Fruit fly (Drosophila melanogaster): ENCODE measurements around the gene CG13708.

The CG13708 gene

dm6 chr3L:4854153-4854552 is 20.8 kb upstream of the CG13708 start (continued):
- no peak for TF ChIP-seq CG7271 (tag; optimal IDR thresholded peaks at IDR 0.05)

DNA sequence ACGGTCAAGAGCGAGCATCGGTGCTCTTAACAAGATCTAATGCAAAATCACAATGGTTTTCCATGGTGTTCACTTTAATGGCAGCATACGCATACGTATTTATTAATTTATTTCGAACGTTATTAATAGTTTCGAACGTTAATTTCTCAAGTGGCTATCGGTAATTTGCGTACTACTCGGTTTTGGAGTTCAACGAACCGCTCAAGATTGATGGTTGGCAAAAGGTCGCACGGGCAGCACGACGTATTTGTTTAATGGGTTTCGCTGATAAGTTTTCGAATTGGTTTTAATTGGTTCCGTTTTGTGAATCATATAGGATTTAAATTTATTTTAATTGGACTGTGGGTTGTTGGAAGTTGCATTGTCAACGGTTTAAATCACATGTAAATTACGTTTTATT is 19.7 kb upstream of the CG13708 start:
- TF ChIP-seq CG9876 (GFP tag; optimal IDR thresholded peaks at IDR 0.05) = no peak
- TF ChIP-seq sens (GFP tag) = peak; percentile 12
- peak; percentile 61; the same call in 1 of the 4 replicates for TF ChIP-seq chinmo (GFP tag; IDR thresholded peaks at IDR 0.05; ENCODE audit: partially characterized antibody)

DNA sequence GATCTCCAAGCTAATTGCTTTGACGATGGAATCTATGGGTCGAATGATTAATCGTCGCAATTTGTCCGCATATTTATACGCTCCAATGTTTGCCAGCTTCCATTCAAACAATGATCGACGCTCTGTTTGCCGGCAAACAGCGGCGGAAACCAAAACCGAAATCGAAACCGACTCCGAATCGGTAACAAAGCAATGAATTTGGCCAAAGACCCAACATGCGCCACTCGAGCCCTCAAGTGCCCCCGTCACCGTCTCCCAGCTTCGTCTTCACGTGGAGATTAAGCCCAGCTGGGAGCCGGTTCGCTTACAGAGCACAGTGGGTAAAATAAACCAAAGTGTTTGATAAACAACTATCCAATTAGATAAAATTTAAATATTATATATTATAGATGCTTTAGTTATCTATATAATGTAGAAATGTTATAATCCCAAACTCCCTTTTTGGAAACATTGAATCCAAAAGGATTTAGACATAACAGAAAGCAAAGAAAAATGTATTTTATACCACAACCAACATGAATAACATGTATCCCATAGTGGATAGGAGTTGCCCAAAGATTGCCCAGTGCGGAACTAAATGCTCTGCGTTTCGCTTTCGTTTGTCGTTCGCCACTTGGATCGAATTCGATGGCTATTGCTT is 19.1 kb upstream of the CG13708 start, which contains the start of gene CG32237:
CG32237 (minus strand) TSS at position 51 of the 640 bp plus-strand sequence.
- TF ChIP-seq CG8924 (tag; optimal IDR thresholded peaks at IDR 0.05) (peak; percentile 31), dmrt11E (tag; optimal IDR thresholded peaks at IDR 0.05) (no peak), CG11504 (tag; optimal IDR thresholded peaks at IDR 0.05) (peak; percentile 40), lbe (GFP tag; optimal IDR thresholded peaks at IDR 0.05) (no peak), yki (optimal IDR thresholded peaks at IDR 0.05) (no peak), CG2678 (tag; optimal IDR thresholded peaks at IDR 0.05) (peak; percentile 64), Mrtf (GFP tag; IDR thresholded peaks at IDR 0.05) (no peak), sug (tag; optimal IDR thresholded peaks at IDR 0.05) (peak; percentile 14), Oli (tag; optimal IDR thresholded peaks at IDR 0.05) (peak; percentile 42), ind (GFP tag; optimal IDR thresholded peaks at IDR 0.05) (no peak), CkIIα-i1 (GFP tag; IDR thresholded peaks at IDR 0.05) (no peak), CG2712 (tag; optimal IDR thresholded peaks at IDR 0.05) (peak; percentile 20), Hr51 (GFP tag; optimal IDR thresholded peaks at IDR 0.05) (peak in 1 of 2 experiments; percentile 64), CG7372 (GFP tag; IDR thresholded peaks at IDR 0.05) (0 out of 2 replicates have a peak, but pooled peaks have one; percentile 9), dmrt99B (tag; optimal IDR thresholded peaks at IDR 0.05) (peak; percentile 47), dpn (GFP tag; optimal IDR thresholded peaks at IDR 0.05) (peak in 1 of 2 experiments; percentile 6), Eip74EF (GFP tag; optimal IDR thresholded peaks at IDR 0.05) (peak in 1 of 2 experiments; percentile 69), CG4404 (GFP tag; IDR thresholded peaks at IDR 0.05) (no peak), gcm (GFP tag; optimal IDR thresholded peaks at IDR 0.05) (no peak), ranshi (GFP tag; IDR thresholded peaks at IDR 0.05) (no peak), Meics (GFP tag; optimal IDR thresholded peaks at IDR 0.05) (peak; percentile 35), CG13296 (GFP tag; optimal IDR thresholded peaks at IDR 0.05) (peak; percentile 56), CG12299 (tag; optimal IDR thresholded peaks at IDR 0.05) (no peak), CoRest (tag; optimal IDR thresholded peaks at IDR 0.05) (peak; percentile 45), pb (GFP tag; optimal IDR thresholded peaks at IDR 0.05) (no peak), HmgZ (tag; optimal IDR thresholded peaks at IDR 0.05) (no peak), CG3281 (GFP tag; optimal IDR thresholded peaks at IDR 0.05) (peak; percentile 18), Fer1 (GFP tag; optimal IDR thresholded peaks at IDR 0.05) (peak; percentile 36), Hr3 (GFP tag; optimal IDR thresholded peaks at IDR 0.05) (no peak), ftz-f1 (GFP tag; optimal IDR thresholded peaks at IDR 0.05) (no peak), B-H1 (GFP tag; IDR thresholded peaks at IDR 0.05) (no peak), jigr1 (GFP tag; IDR thresholded peaks at IDR 0.05) (no peak), CG34224 (GFP tag; IDR thresholded peaks at IDR 0.05; ENCODE audit: partially characterized antibody) (no peak), fd3F (GFP tag; optimal IDR thresholded peaks at IDR 0.05) (peak; percentile 43), CG15269 (tag; optimal IDR thresholded peaks at IDR 0.05) (peak; percentile 61), CG12391 (tag; optimal IDR thresholded peaks at IDR 0.05) (peak; percentile 16), cato (GFP tag; optimal IDR thresholded peaks at IDR 0.05; ENCODE audit: borderline replicate concordance) (no peak), gsb-n (tag; optimal IDR thresholded peaks at IDR 0.05) (peak; percentile 27), Fer3 (tag; optimal IDR thresholded peaks at IDR 0.05) (peak; percentile 2), CG7839 (tag; optimal IDR thresholded peaks at IDR 0.05) (peak; percentile 49), cwo (GFP tag; optimal IDR thresholded peaks at IDR 0.05) (peak; percentile 17)
